Worm (Caenorhabditis elegans): ENCODE measurements around the gene C35B1.2.

DNA sequence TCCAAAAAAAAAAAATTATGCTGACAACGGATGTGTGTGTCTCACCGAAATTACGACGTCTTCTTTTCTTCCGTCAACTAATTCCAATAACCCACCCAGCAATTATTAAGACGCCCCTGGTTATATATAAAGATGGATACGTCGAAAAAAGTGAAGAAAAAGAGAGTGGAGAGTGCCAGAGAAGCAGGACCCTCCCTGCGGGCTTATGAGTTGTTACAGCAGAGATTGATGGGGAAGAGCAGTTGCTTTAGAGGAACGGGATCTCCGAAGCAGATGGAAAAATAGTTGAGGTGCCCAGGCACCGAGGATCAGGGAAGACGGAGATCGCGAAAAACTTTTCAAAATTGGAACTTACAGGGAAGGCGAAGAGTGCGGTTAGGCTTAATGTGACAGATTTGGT, 30.7 kb upstream of the C35B1.2 start:
- TF ChIP-seq mls-2 (tag; optimal IDR thresholded peaks at IDR 0.05): no peak
- no peak for TF ChIP-seq pha-4 (tag; optimal IDR thresholded peaks at IDR 0.05)
- no peak for TF ChIP-seq cnd-1 (tag; optimal IDR thresholded peaks at IDR 0.05)
- no peak for TF ChIP-seq nhr-76 (tag; optimal IDR thresholded peaks at IDR 0.05)
- TF ChIP-seq unc-62 (GFP tag; optimal IDR thresholded peaks at IDR 0.05): peak; percentile 30
- no peak for TF ChIP-seq sem-2 (GFP tag; optimal IDR thresholded peaks at IDR 0.05)
- TF ChIP-seq unc-39 (tag; optimal IDR thresholded peaks at IDR 0.05): no peak
- TF ChIP-seq nhr-28 (tag; optimal IDR thresholded peaks at IDR 0.05): no peak
- TF ChIP-seq ceh-39 (tag; optimal IDR thresholded peaks at IDR 0.05): no peak
- no peak for TF ChIP-seq blmp-1 (tag; optimal IDR thresholded peaks at IDR 0.05)
- no peak for TF ChIP-seq ces-1 (GFP tag; optimal IDR thresholded peaks at IDR 0.05)
- no peak for TF ChIP-seq snpc-4 (tag; optimal IDR thresholded peaks at IDR 0.05)
- TF ChIP-seq elt-3 (tag; optimal IDR thresholded peaks at IDR 0.05): no peak
- TF ChIP-seq lin-13 (tag; optimal IDR thresholded peaks at IDR 0.05): no peak
